Worm (Caenorhabditis elegans): ENCODE measurements around the gene rbm-34.

- TF ChIP-seq nhr-11 (tag; optimal IDR thresholded peaks at IDR 0.05) (no peak), zag-1 (tag; optimal IDR thresholded peaks at IDR 0.05) (no peak), C16A3.4 (tag; optimal IDR thresholded peaks at IDR 0.05) (no peak), swsn-7 (tag; optimal IDR thresholded peaks at IDR 0.05) (no peak), nhr-12 (tag; optimal IDR thresholded peaks at IDR 0.05) (no peak)
Measured at ce11 chrIV:12122874-12123664, 37.8 kb downstream of the rbm-34 start, which contains the start of gene aly-3.

All from whole organism, L1 larva.